Fruit fly (Drosophila melanogaster): Measurements from ENCODE around the gene lft.

lft gene

dm6 chr2L:10339212-10339721, 25.0 kb upstream of the lft start, which contains the start of gene SamDC (continued):
- TF ChIP-seq Hand (GFP tag; optimal IDR thresholded peaks at IDR 0.05) (no peak), aop (GFP tag; IDR thresholded peaks at IDR 0.05) (no peak), slou (GFP tag; optimal IDR thresholded peaks at IDR 0.05) (no peak), HLH4C (GFP tag; IDR thresholded peaks at IDR 0.05; ENCODE audit: partially characterized antibody) (peak; percentile 76), CG1602 (GFP tag; optimal IDR thresholded peaks at IDR 0.05) (peak; percentile 39), Eip74EF (GFP tag; optimal IDR thresholded peaks at IDR 0.05) (peak in 1 of 2 experiments; percentile 94), Gug (GFP tag; IDR thresholded peaks at IDR 0.05) (no peak), Sry-β (GFP tag; optimal IDR thresholded peaks at IDR 0.05) (no peak), Bteb2 (GFP tag; optimal IDR thresholded peaks at IDR 0.05) (no peak), repo (GFP tag; optimal IDR thresholded peaks at IDR 0.05) (no peak), lab (GFP tag; optimal IDR thresholded peaks at IDR 0.05) (no peak), caup (GFP tag; optimal IDR thresholded peaks at IDR 0.05; ENCODE audit: severe bottlenecking) (peak; percentile 45), inv (GFP tag; IDR thresholded peaks at IDR 0.05; ENCODE audit: partially characterized antibody) (peak; percentile 81), kay (GFP tag; optimal IDR thresholded peaks at IDR 0.05) (no peak), CG1792 (GFP tag; optimal IDR thresholded peaks at IDR 0.05) (no peak), so (GFP tag; IDR thresholded peaks at IDR 0.05) (no peak), CG32772 (GFP tag; IDR thresholded peaks at IDR 0.05) (no peak), CG13296 (GFP tag; optimal IDR thresholded peaks at IDR 0.05) (no peak), H15 (GFP tag; IDR thresholded peaks at IDR 0.05) (no peak), zen (tag; optimal IDR thresholded peaks at IDR 0.05) (peak; percentile 58), CG12299 (tag; optimal IDR thresholded peaks at IDR 0.05) (no peak), cas (GFP tag; IDR thresholded peaks at IDR 0.05) (0 out of 2 replicates have a peak, but pooled peaks have one; percentile 13), Adf1 (GFP tag; IDR thresholded peaks at IDR 0.05) (peak; percentile 27; the same call in 1 of the 2 replicates), Elba2 (GFP tag; optimal IDR thresholded peaks at IDR 0.05) (no peak), CG13624 (GFP tag; optimal IDR thresholded peaks at IDR 0.05) (peak; percentile 7), CG5180 (GFP tag; optimal IDR thresholded peaks at IDR 0.05) (peak; percentile 59), Dad (GFP tag; optimal IDR thresholded peaks at IDR 0.05) (peak; percentile 5), CG8089 (GFP tag; optimal IDR thresholded peaks at IDR 0.05) (no peak), CG4730 (GFP tag; IDR thresholded peaks at IDR 0.05) (no peak), CG8924 (tag; optimal IDR thresholded peaks at IDR 0.05) (peak; percentile 63), wor (GFP tag; IDR thresholded peaks at IDR 0.05) (no peak), CG17612 (GFP tag; IDR thresholded peaks at IDR 0.05) (no peak), Spps (tag; optimal IDR thresholded peaks at IDR 0.05) (no peak), lola (GFP tag; optimal IDR thresholded peaks at IDR 0.05) (peak in 2 of 3 experiments; percentile 24 to 98), CG12155 (GFP tag; optimal IDR thresholded peaks at IDR 0.05) (peak; percentile 27), Optix (GFP tag; IDR thresholded peaks at IDR 0.05) (no peak), CG8290 (GFP tag; optimal IDR thresholded peaks at IDR 0.05) (peak; percentile 80), CG8290 (tag; optimal IDR thresholded peaks at IDR 0.05) (peak; percentile 1 to 79), ato (GFP tag; IDR thresholded peaks at IDR 0.05; ENCODE audit: partially characterized antibody) (peak; percentile 79), Lhr (GFP tag; optimal IDR thresholded peaks at IDR 0.05) (peak; percentile 79), ac (GFP tag; optimal IDR thresholded peaks at IDR 0.05) (no peak), HLH54F (GFP tag; optimal IDR thresholded peaks at IDR 0.05) (peak; percentile 23), toy (GFP tag; IDR thresholded peaks at IDR 0.05) (no peak), sd (tag; optimal IDR thresholded peaks at IDR 0.05) (peak; percentile 27), yki (optimal IDR thresholded peaks at IDR 0.05) (no peak), CG3065 (GFP tag; optimal IDR thresholded peaks at IDR 0.05) (no peak), Tbp (GFP tag; optimal IDR thresholded peaks at IDR 0.05) (no peak), CG17568 (GFP tag; optimal IDR thresholded peaks at IDR 0.05) (no peak), Abd-B (GFP tag; optimal IDR thresholded peaks at IDR 0.05) (no peak), CG14014 (GFP tag; IDR thresholded peaks at IDR 0.05) (no peak), Deaf1 (tag; optimal IDR thresholded peaks at IDR 0.05) (no peak)

All from whole organism, embryonic.